Worm (Caenorhabditis elegans): Measurements from ENCODE around the gene nurf-1.

DNA sequence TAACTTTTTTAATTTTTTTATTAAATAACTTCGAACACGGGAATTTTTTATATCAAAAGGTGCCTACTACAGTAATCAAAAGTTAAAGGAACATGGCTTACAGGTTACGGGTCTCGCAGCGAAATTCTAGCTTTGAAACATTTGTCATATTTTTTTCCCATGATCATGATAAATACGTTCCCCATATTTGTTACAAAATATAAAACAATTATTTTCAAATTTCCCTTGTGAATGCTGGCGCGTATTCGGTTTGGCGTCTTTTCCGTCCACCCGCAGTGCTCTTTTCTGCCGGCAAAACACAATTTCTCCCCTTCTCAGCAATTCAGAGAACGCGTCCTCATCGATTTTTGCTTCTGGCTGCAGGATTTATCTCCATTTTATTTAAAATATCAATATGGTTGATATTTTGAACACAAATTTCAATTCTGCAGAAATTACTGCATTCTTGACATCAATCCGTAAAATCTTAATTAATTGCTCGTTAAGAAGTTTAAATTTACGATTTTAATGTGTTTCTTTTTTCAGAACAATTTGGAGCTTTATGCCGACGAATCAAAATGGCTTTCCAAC lies 25.2 kb upstream of the nurf-1 start, which contains the start of gene imb-2:
- TF ChIP-seq sox-4 (tag; optimal IDR thresholded peaks at IDR 0.05) (no peak), unc-98 (GFP tag; IDR thresholded peaks at IDR 0.05) (no peak), unc-130 (tag; optimal IDR thresholded peaks at IDR 0.05) (no peak), unc-62 (GFP tag; optimal IDR thresholded peaks at IDR 0.05) (no peak), pax-3 (tag; optimal IDR thresholded peaks at IDR 0.05) (no peak), jun-1 (tag; optimal IDR thresholded peaks at IDR 0.05) (no peak), ztf-4 (tag; optimal IDR thresholded peaks at IDR 0.05) (no peak), pqm-1 (tag; optimal IDR thresholded peaks at IDR 0.05) (no peak), ztf-11 (tag; optimal IDR thresholded peaks at IDR 0.05) (no peak)

All from whole organism, L1 larva.